Worm (Caenorhabditis elegans) whole organism, mixed stage, embryonic: ENCODE data around the gene T23F11.11.

Source experiments
- elt-1 ChIP-seq: sonication (generic microtip); optimal IDR thresholded peaks from 2 replicates; lab custom pipeline; 2017; ENCODE audit warnings: missing genetic modification characterization, mild to moderate bottlenecking, missing compliant biosample characterization, antibody characterized with exemption, moderate library complexity, borderline replicate concordance; ENCODE audit not compliant: insufficient read depth
- elt-3 ChIP-seq: fragments of 150-350 bp; optimal IDR thresholded peaks from 2 replicates; lab custom pipeline; 2014; ENCODE audit warnings: missing biosample characterization, missing genetic modification characterization
- flh-1 ChIP-seq: fragments of 200-800 bp; sonication (Bioruptor generic); optimal IDR thresholded peaks from 2 replicates; lab custom pipeline; 2018; ENCODE audit warnings: mild to moderate bottlenecking, missing genetic modification characterization, moderate library complexity, missing compliant biosample characterization
- lin-32 ChIP-seq: fragments of 200-800 bp; sonication (Bioruptor generic); optimal IDR thresholded peaks from 2 replicates; lab custom pipeline; 2018; ENCODE audit warnings: mild to moderate bottlenecking, missing genetic modification characterization, missing compliant biosample characterization
- mab-5 ChIP-seq: fragments of 150-350 bp; optimal IDR thresholded peaks from 2 replicates; lab custom pipeline; 2014; ENCODE audit warnings: missing biosample characterization, missing genetic modification characterization
- nhr-12 ChIP-seq: fragments of 150-350 bp; optimal IDR thresholded peaks from 2 replicates; lab custom pipeline; 2014; ENCODE audit warnings: missing biosample characterization, missing genetic modification characterization
- nhr-237 ChIP-seq: fragments of 150-350 bp; optimal IDR thresholded peaks from 2 replicates; lab custom pipeline; 2014; ENCODE audit warnings: missing biosample characterization, missing genetic modification characterization
- nhr-28 ChIP-seq: fragments of 150-350 bp; optimal IDR thresholded peaks from 2 replicates; lab custom pipeline; 2014; ENCODE audit warnings: missing biosample characterization, missing genetic modification characterization
- nhr-76 ChIP-seq: sonication (generic microtip); optimal IDR thresholded peaks from 2 replicates; lab custom pipeline; 2017; ENCODE audit warnings: missing biosample characterization, missing genetic modification characterization
- pha-4 ChIP-seq: fragments of 150-350 bp; optimal IDR thresholded peaks from 2 replicates; lab custom pipeline; 2018; ENCODE audit warnings: missing biosample characterization, missing genetic modification reagents, missing genetic modification characterization
- unc-39 ChIP-seq: fragments of 150-350 bp; optimal IDR thresholded peaks from 2 replicates; lab custom pipeline; 2014; ENCODE audit warnings: missing biosample characterization, missing genetic modification characterization
- unc-62 ChIP-seq: fragments of 150-350 bp; optimal IDR thresholded peaks from 2 replicates; lab custom pipeline; 2014; ENCODE audit warnings: missing biosample characterization, missing genetic modification reagents, missing genetic modification characterization

DNA sequence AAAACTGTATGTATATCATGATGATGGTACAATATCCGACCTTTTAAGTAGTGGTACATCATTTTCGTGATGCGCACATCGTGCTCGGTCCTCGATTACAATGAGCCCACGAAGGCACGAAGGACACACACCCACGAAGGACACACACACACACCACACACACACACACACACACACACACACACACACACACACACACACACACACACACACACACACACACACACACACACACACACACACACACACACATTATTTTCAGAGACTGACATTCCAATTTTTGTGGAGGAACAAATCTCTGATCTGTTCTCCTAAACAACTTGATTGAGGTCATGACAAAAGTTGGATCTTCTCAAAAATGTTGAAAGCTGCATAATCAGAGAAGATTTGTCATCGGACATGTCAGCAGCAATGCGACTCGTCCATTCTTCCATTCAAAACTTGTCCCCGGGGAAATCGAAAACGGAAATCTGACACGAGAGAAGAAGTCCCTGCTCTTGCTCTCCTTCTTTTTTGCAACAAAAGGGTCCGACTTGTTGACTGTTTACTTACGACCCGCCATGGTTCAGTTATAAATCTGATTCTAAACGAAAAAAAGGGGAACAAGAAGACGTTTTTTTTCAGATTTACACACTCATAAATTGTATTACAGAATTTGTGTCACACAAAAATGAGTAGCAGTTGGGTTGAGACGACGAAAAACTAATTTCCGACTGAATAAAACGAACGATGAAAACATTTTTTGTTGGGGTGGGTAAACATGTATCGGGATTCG is 45.1 kb downstream of the T23F11.11 start:
- TF ChIP-seq nhr-28 (tag; lab: Kevin White, UChicago) = no peak
- no peak for TF ChIP-seq pha-4 (tag; lab: Kevin White, UChicago)
- no peak for TF ChIP-seq flh-1 (GFP tag; lab: Kevin White, UChicago)
- TF ChIP-seq elt-3 (tag; lab: Kevin White, UChicago) = no peak
- TF ChIP-seq unc-62 = no peak
- no peak for TF ChIP-seq mab-5 (tag; lab: Kevin White, UChicago)
- TF ChIP-seq nhr-76 (tag; lab: Kevin White, UChicago) = no peak
- no peak for TF ChIP-seq nhr-237
- TF ChIP-seq elt-1 (tag; lab: Kevin White, UChicago) = no peak
- TF ChIP-seq lin-32 = no peak
- TF ChIP-seq nhr-12 (tag; lab: Kevin White, UChicago) = no peak
- TF ChIP-seq unc-39 = no peak
